Worm (Caenorhabditis elegans): ENCODE measurements around the gene mxl-3.
A peak's percentile ranks its signal among the peaks of the same experiment; 100 is the strongest.

The mxl-3 gene

ce11 chrX:13305779-13306178, 44.8 kb downstream of the mxl-3 start, which contains the start of gene srd-43:
TSS of gene srd-43 (minus strand) at chrX:13305844.
- peak; percentile 92 for TF ChIP-seq zip-8 (tag; optimal IDR thresholded peaks at IDR 0.05)
- TF ChIP-seq nhr-12 (tag; optimal IDR thresholded peaks at IDR 0.05): no peak

- TF ChIP-seq nhr-12 (tag; optimal IDR thresholded peaks at IDR 0.05): no peak
- TF ChIP-seq mab-5 (tag; optimal IDR thresholded peaks at IDR 0.05): no peak
- no peak for TF ChIP-seq elt-1 (tag; optimal IDR thresholded peaks at IDR 0.05; ENCODE audit: borderline replicate concordance, insufficient read depth)
- TF ChIP-seq flh-1 (GFP tag; optimal IDR thresholded peaks at IDR 0.05): no peak
- TF ChIP-seq nhr-76 (tag; optimal IDR thresholded peaks at IDR 0.05): no peak
- TF ChIP-seq drap-1 (GFP tag; optimal IDR thresholded peaks at IDR 0.05): no peak
- no peak for TF ChIP-seq ceh-83 (GFP tag; optimal IDR thresholded peaks at IDR 0.05)
- TF ChIP-seq mep-1 (tag; optimal IDR thresholded peaks at IDR 0.05): no peak
- TF ChIP-seq unc-120 (tag; optimal IDR thresholded peaks at IDR 0.05; ENCODE audit: poor library complexity, severe bottlenecking): no peak
- TF ChIP-seq zip-8 (tag; optimal IDR thresholded peaks at IDR 0.05): no peak
- TF ChIP-seq sptf-1 (tag; optimal IDR thresholded peaks at IDR 0.05): no peak
- no peak for TF ChIP-seq nhr-237 (tag; optimal IDR thresholded peaks at IDR 0.05)
- TF ChIP-seq nhr-2 (tag; optimal IDR thresholded peaks at IDR 0.05): no peak
- TF ChIP-seq elt-3 (tag; optimal IDR thresholded peaks at IDR 0.05): no peak
- TF ChIP-seq ham-2 (GFP tag; optimal IDR thresholded peaks at IDR 0.05): no peak
- TF ChIP-seq snpc-4 (tag; optimal IDR thresholded peaks at IDR 0.05): no peak
- TF ChIP-seq lin-13 (tag; optimal IDR thresholded peaks at IDR 0.05): no peak
- no peak for TF ChIP-seq ceh-39 (tag; optimal IDR thresholded peaks at IDR 0.05)
Observed at ce11 chrX:13303357-13303756, 47.2 kb downstream of the mxl-3 start, which contains the start of gene srd-42. TSS of gene srd-42 (minus strand) at chrX:13303457.

- TF ChIP-seq zip-8 (tag; optimal IDR thresholded peaks at IDR 0.05): no peak
- no peak for TF ChIP-seq ham-2 (GFP tag; optimal IDR thresholded peaks at IDR 0.05)
- TF ChIP-seq unc-39 (tag; optimal IDR thresholded peaks at IDR 0.05): no peak
- TF ChIP-seq blmp-1 (tag; optimal IDR thresholded peaks at IDR 0.05): no peak
- TF ChIP-seq mep-1 (tag; optimal IDR thresholded peaks at IDR 0.05): no peak
- no peak for TF ChIP-seq elt-3 (tag; optimal IDR thresholded peaks at IDR 0.05)
- TF ChIP-seq tbx-8 (GFP tag; optimal IDR thresholded peaks at IDR 0.05): no peak
- no peak for TF ChIP-seq mab-5 (tag; optimal IDR thresholded peaks at IDR 0.05)
- no peak for TF ChIP-seq drap-1 (GFP tag; optimal IDR thresholded peaks at IDR 0.05)
- no peak for TF ChIP-seq ceh-39 (tag; optimal IDR thresholded peaks at IDR 0.05)
- TF ChIP-seq nhr-237 (tag; optimal IDR thresholded peaks at IDR 0.05): no peak
- TF ChIP-seq M03D4.4 (tag; optimal IDR thresholded peaks at IDR 0.05): no peak
- no peak for TF ChIP-seq bed-3 (GFP tag; optimal IDR thresholded peaks at IDR 0.05)
Observed at ce11 chrX:13300503-13300902, 50.1 kb downstream of the mxl-3 start, which contains the start of gene srd-39. TSS of gene srd-39 (minus strand) at chrX:13300603.
